Worm (Caenorhabditis elegans): Measurements from ENCODE around the gene Y45F10B.59.
"Not testable (repeated sequence)": the region's sequence is repeated elsewhere in the genome, so short reads cannot be mapped to it uniquely, and the experiment has no call there.

Y45F10B.59 gene

DNA sequence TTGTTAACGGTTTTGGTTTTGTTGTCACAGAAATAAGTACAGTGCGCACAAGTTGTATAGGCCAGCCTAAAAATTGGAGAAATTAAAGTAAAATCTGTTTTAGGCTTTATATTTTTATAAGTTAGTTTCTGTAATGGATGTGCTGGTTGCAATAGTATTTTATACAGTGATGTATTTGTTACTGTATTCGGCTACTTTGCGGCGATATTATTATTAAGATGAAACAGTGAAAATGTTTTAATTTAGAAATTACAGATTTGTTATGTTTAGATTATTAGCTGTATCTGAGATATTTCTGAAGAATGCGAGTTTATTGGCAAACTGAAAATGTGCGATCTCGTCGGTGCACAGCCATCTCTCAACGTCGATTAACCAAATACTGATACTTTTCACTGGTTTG, 45.1 kb downstream of the Y45F10B.59 start, which contains the start of gene ule-4:
TSS of gene ule-4 (minus strand) at position 101 of the 400 bp plus-strand sequence.
- TF ChIP-seq ztf-18 (tag; optimal IDR thresholded peaks at IDR 0.05) (no peak), hmg-1.2 (GFP tag; IDR thresholded peaks at IDR 0.05) (no peak), B0261.1 (tag; optimal IDR thresholded peaks at IDR 0.05) (no peak), ceh-100 (GFP tag; IDR thresholded peaks at IDR 0.05) (no peak), pbrm-1 (GFP tag; IDR thresholded peaks at IDR 0.05) (no peak), unc-130 (GFP tag; optimal IDR thresholded peaks at IDR 0.05) (no peak), mcd-1 (GFP tag; IDR thresholded peaks at IDR 0.05) (no peak)

DNA sequence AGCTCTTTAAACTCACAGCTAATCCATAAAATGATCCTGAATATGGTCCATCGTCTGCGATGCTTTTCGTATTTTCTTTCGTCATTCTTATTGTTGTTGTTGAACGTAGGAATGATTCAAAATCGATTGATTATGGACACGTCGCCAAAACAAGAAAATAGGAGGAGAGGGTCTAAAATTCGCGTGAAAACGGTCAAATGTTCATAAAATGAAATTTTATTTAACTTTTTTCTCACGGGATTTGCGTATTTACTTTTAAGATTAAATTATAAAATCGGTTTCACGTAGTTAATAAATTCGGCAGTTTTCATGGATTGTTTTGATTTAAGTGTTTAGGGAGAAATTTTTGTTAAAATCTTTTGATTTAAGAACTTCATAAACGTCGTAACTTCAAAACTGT, 46.7 kb downstream of the Y45F10B.59 start, which contains the start of gene C08F11.10:
TSS of gene C08F11.10 (minus strand) at position 101 of the 400 bp plus-strand sequence.
- no peak for TF ChIP-seq F39B2.1 (GFP tag; IDR thresholded peaks at IDR 0.05)

DNA sequence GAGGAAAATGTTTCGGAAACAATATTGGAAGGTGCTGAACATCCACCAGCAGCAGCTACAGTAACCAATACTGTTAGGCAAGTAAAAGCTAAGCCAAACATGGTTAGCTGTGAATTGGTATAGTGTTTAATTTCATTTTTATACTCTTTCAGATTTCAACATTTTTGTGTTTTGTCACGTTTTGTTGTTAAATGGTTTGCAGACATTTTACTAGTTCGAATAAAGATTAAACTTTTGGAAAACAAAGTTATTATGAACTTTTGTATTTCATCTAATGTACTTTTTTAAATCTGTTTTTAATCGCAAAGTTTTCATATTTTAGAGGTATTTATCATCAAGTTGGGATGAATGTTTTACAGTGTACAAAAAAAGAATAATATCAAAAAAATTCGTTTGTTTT, 47.8 kb downstream of the Y45F10B.59 start, which contains the start of gene C08F11.17:
TSS of gene C08F11.17 (minus strand) at position 101 of the 400 bp plus-strand sequence.
- TF ChIP-seq F10E7.11 (tag; optimal IDR thresholded peaks at IDR 0.05) (no peak), fkh-3 (tag; optimal IDR thresholded peaks at IDR 0.05) (no peak), bed-2 (GFP tag; IDR thresholded peaks at IDR 0.05) (no peak), atf-7 (tag; optimal IDR thresholded peaks at IDR 0.05) (no peak), Y53G8AR.9 (GFP tag; conservative IDR thresholded peaks at IDR 0.05) (no peak), K11D2.4 (GFP tag; IDR thresholded peaks at IDR 0.05) (no peak), F23B12.7 (tag; optimal IDR thresholded peaks at IDR 0.05; ENCODE audit: insufficient read depth) (no peak), let-607 (tag; optimal IDR thresholded peaks at IDR 0.05) (no peak), madf-3 (GFP tag; IDR thresholded peaks at IDR 0.05) (no peak), nhr-80 (tag; optimal IDR thresholded peaks at IDR 0.05) (no peak), tlf-1 (GFP tag; optimal IDR thresholded peaks at IDR 0.05) (no peak), ama-1 (optimal IDR thresholded peaks at IDR 0.05) (no peak), ama-1 (GFP tag; optimal IDR thresholded peaks at IDR 0.05) (no peak), egrh-3 (GFP tag; IDR thresholded peaks at IDR 0.05) (no peak), hlh-26 (GFP tag; conservative IDR thresholded peaks at IDR 0.05) (no peak), ztf-28 (GFP tag; IDR thresholded peaks at IDR 0.05) (no peak), sea-2 (GFP tag; IDR thresholded peaks at IDR 0.05) (no peak), ztf-6 (GFP tag; IDR thresholded peaks at IDR 0.05) (no peak), K12H6.12 (tag; optimal IDR thresholded peaks at IDR 0.05) (no peak)

DNA sequence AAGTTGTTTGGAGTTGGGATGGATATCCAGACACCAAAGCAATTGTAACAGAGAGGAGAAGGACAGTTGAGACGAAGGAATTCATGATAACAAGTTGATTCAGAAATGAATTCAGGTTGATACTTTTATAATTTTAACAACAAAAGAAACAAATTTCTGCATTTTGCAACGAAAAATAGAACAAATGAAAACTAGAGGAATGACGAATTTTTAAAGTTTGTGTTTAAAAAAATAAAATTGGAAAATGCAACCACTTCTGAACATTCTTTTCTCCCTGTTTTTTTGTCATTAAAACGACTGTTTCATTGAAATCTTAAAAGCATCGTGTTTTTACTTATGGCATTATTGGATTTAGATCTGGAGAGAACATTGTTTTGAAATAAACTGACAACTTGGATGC, 49.0 kb downstream of the Y45F10B.59 start, which contains the start of gene C08F11.12:
TSS of gene C08F11.12 (minus strand) at position 101 of the 400 bp plus-strand sequence.
- not testable (repeated sequence) for TF ChIP-seq hlh-12 (tag; optimal IDR thresholded peaks at IDR 0.05); zfh-2 (GFP tag; conservative IDR thresholded peaks at IDR 0.05); B0019.2 (GFP tag; conservative IDR thresholded peaks at IDR 0.05)

DNA sequence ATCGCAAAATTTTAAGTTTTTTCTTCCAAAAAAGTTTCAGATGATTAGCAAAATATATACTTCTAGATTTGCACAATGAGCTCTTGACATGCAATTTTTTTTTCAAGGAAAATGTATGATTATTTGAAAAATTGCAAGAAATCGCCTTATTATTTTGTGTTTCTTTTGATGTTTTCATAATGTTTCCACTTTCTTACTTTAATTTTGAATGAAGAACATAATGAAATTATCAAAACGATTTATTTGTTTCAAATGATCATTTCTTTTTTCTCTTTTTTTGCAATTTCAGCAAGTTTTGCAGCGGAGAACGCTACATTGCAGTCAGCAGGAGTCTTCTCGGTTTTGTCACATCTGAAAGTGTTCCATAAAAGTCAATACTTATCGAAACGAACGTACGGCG, 49.6 kb downstream of the Y45F10B.59 start, which contains the start of gene Y45F10C.6:
TSS of gene Y45F10C.6 (plus strand) at position 301 of the 400 bp plus-strand sequence.
- TF ChIP-seq sptf-2 (GFP tag; optimal IDR thresholded peaks at IDR 0.05); nhr-179 (tag; optimal IDR thresholded peaks at IDR 0.05); snpc-1.1 (tag; optimal IDR thresholded peaks at IDR 0.05; ENCODE audit: insufficient read depth): not testable (repeated sequence)
